Worm (Caenorhabditis elegans) whole organism, L4 larva: ENCODE measurements around the gene Y75B8A.25.

Experiments
- T20F7.1 ChIP-seq: fragments of 200-800 bp; sonication (Bioruptor generic); optimal IDR thresholded peaks from 2 replicates; lab custom pipeline; 2018; ENCODE audit warnings: mild to moderate bottlenecking, missing genetic modification characterization, missing compliant biosample characterization
- ama-1 ChIP-seq: fragments of 150-350 bp; optimal IDR thresholded peaks from 2 replicates; lab custom pipeline; 2014; ENCODE audit warnings: inconsistent platforms, mixed read lengths
- ceh-32 ChIP-seq: sonication (generic microtip); optimal IDR thresholded peaks from 2 replicates; lab custom pipeline; 2016; ENCODE audit warnings: mild to moderate bottlenecking, missing genetic modification characterization, missing compliant biosample characterization; ENCODE audit not compliant: poor library complexity
- ceh-82 ChIP-seq: sonication (generic microtip); optimal IDR thresholded peaks from 2 replicates; lab custom pipeline; 2017; ENCODE audit warnings: missing biosample characterization, missing genetic modification characterization
- egl-43 ChIP-seq: fragments of 200-800 bp; sonication (Bioruptor generic); IDR thresholded peaks from 2 replicates; pipeline ENCODE4 v1.3.6; 2022; ENCODE audit warnings: missing genetic modification reagents, missing genetic modification characterization, missing compliant biosample characterization
- lin-39 ChIP-seq: fragments of 150-350 bp; optimal IDR thresholded peaks from 2 replicates; lab custom pipeline; 2014; ENCODE audit warnings: missing biosample characterization, missing genetic modification reagents, missing genetic modification characterization
- mdl-1 ChIP-seq, 2 experiments: fragments of 150-350 bp in 1 of 2; sonication (generic microtip) in 1 of 2; optimal IDR thresholded peaks; 2 replicates each; lab custom pipeline; 2014 to 2017; ENCODE audit warnings: missing biosample characterization in 2 of 2, missing genetic modification characterization in 2 of 2
- nhr-11 ChIP-seq: fragments of 150-350 bp; optimal IDR thresholded peaks from 2 replicates; lab custom pipeline; 2014; ENCODE audit warnings: missing biosample characterization, missing genetic modification characterization
- nhr-237 ChIP-seq: sonication (generic microtip); optimal IDR thresholded peaks from 2 replicates; lab custom pipeline; 2017; ENCODE audit warnings: missing biosample characterization, missing genetic modification characterization
- nhr-25 ChIP-seq: sonication (generic microtip); optimal IDR thresholded peaks from 2 replicates; lab custom pipeline; 2017; ENCODE audit warnings: missing genetic modification characterization, mild to moderate bottlenecking, missing compliant biosample characterization, antibody characterized with exemption, moderate library complexity, borderline replicate concordance; ENCODE audit not compliant: insufficient read depth
- nhr-76 ChIP-seq: fragments of 150-350 bp; optimal IDR thresholded peaks from 2 replicates; lab custom pipeline; 2014; ENCODE audit warnings: missing biosample characterization, missing genetic modification characterization
- unc-62 ChIP-seq, 3 experiments: fragments of 150-350 bp in 1 of 3; sonication (generic microtip); optimal IDR thresholded peaks in 2 of 3; peaks in 1 of 3; 1 replicate in 1 of 3; 2 replicates in 2 of 3; lab custom pipeline; 2014 to 2017; ENCODE audit warnings: missing biosample characterization in 3 of 3, missing genetic modification characterization in 3 of 3, missing genetic modification reagents in 3 of 3, missing genotype in 1 of 3
- zfp-3 ChIP-seq: fragments of 200-800 bp; sonication (Bioruptor generic); conservative IDR thresholded peaks from 2 replicates; pipeline ENCODE4 v1.3.6; 2022; ENCODE audit warnings: missing genetic modification reagents, missing genetic modification characterization, missing compliant biosample characterization
- ztf-11 ChIP-seq: fragments of 150-350 bp; optimal IDR thresholded peaks from 2 replicates; lab custom pipeline; 2014; ENCODE audit warnings: missing biosample characterization, missing genetic modification characterization

DNA sequence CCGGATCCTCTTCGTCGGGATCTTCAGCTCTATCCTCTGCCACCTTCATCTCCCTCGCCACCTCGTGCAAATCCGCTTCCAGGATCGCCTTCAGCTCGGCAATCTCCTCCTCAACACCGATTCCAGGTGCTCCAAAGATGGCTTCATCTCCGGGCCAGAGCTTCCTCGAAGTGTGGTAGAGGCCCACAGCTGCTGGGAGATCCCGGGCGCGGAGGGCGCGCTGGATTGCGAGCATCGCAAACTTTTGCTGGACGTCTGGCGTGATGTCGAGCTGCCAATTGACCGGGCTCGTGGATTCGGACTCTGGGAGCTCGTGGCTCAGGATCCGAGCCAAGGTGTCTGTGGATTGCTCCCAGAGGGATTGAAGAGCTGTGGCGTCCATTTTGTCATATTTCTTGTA is 28.3 kb upstream of the Y75B8A.25 start:
- TF ChIP-seq zfp-3 = no peak
- TF ChIP-seq nhr-25 (tag; lab: Kevin White, UChicago) = no peak
- TF ChIP-seq nhr-237 (tag; lab: Kevin White, UChicago) = no peak
- TF ChIP-seq nhr-11 = no peak
- no peak for TF ChIP-seq ama-1 (lab: Kevin White, UChicago)
- no peak for TF ChIP-seq ceh-82 (tag; lab: Kevin White, UChicago)
- no peak for TF ChIP-seq nhr-76 (tag; lab: Kevin White, UChicago)
- no peak for TF ChIP-seq T20F7.1
- TF ChIP-seq lin-39 = no peak
- TF ChIP-seq unc-62 (GFP tag; optimal IDR thresholded peaks at IDR 0.05 in 1 of 2; lab: Kevin White, UChicago) = no peak
- TF ChIP-seq unc-62 (tag; optimal IDR thresholded peaks at IDR 0.05; lab: Kevin White, UChicago) = no peak
- TF ChIP-seq mdl-1 (tag; optimal IDR thresholded peaks at IDR 0.05; lab: Kevin White, UChicago) = no peak
- TF ChIP-seq egl-43 (GFP tag; lab: Robert Waterston, UW) = no peak
- no peak for TF ChIP-seq ceh-32 (tag; lab: Kevin White, UChicago)
- TF ChIP-seq ztf-11 (tag; lab: Kevin White, UChicago) = no peak
